Fruit fly (Drosophila melanogaster): ENCODE measurements around the gene comt.

dm6 chrX:13212138-13212481 is 46.7 kb upstream of the comt start, which contains the start of gene REG:
- TF ChIP-seq pan (optimal IDR thresholded peaks at IDR 0.05) (no peak), EcR (GFP tag; optimal IDR thresholded peaks at IDR 0.05) (no peak), CG8478 (optimal IDR thresholded peaks at IDR 0.05) (no peak), usp (GFP tag; optimal IDR thresholded peaks at IDR 0.05) (no peak), psq (optimal IDR thresholded peaks at IDR 0.05) (no peak)
